Worm (Caenorhabditis elegans) whole organism, L2 larva: ENCODE measurements around the gene ZK1307.4.

Source experiments
- R02D3.7 ChIP-seq: fragments of 150-350 bp; optimal IDR thresholded peaks from 2 replicates; lab custom pipeline; 2014; ENCODE audit warnings: missing biosample characterization, missing genetic modification characterization
- ama-1 ChIP-seq: fragments of 150-350 bp; optimal IDR thresholded peaks from 2 replicates; lab custom pipeline; 2018; ENCODE audit warnings: inconsistent platforms
- crh-2 ChIP-seq: sonication (generic microtip); optimal IDR thresholded peaks from 2 replicates; lab custom pipeline; 2017; ENCODE audit warnings: missing biosample characterization, missing genetic modification characterization
- egl-27 ChIP-seq: sonication (generic microtip); optimal IDR thresholded peaks from 3 replicates; lab custom pipeline; 2017; ENCODE audit warnings: missing biosample characterization, missing genetic modification reagents, missing genetic modification characterization
- nhr-11 ChIP-seq: fragments of 150-350 bp; optimal IDR thresholded peaks from 2 replicates; lab custom pipeline; 2014; ENCODE audit warnings: missing biosample characterization, missing genetic modification characterization
- nhr-12 ChIP-seq: fragments of 150-350 bp; optimal IDR thresholded peaks from 2 replicates; lab custom pipeline; 2014; ENCODE audit warnings: missing biosample characterization, missing genetic modification characterization
- nhr-23 ChIP-seq: fragments of 150-350 bp; optimal IDR thresholded peaks from 2 replicates; lab custom pipeline; 2014; ENCODE audit warnings: missing biosample characterization, missing genetic modification reagents, missing genetic modification characterization
- nhr-25 ChIP-seq: fragments of 150-350 bp; sonication (generic microtip); optimal IDR thresholded peaks from 3 replicates; lab custom pipeline; 2014; ENCODE audit warnings: missing biosample characterization, missing genetic modification characterization
- skn-1 ChIP-seq: sonication (generic microtip); optimal IDR thresholded peaks from 2 replicates; lab custom pipeline; 2017; ENCODE audit warnings: missing biosample characterization, missing genetic modification characterization
- zag-1 ChIP-seq: fragments of 150-350 bp; optimal IDR thresholded peaks from 2 replicates; lab custom pipeline; 2014; ENCODE audit warnings: missing biosample characterization, missing genetic modification characterization
- ztf-4 ChIP-seq: fragments of 150-350 bp; optimal IDR thresholded peaks from 2 replicates; lab custom pipeline; 2014; ENCODE audit warnings: missing biosample characterization, missing genetic modification characterization

DNA sequence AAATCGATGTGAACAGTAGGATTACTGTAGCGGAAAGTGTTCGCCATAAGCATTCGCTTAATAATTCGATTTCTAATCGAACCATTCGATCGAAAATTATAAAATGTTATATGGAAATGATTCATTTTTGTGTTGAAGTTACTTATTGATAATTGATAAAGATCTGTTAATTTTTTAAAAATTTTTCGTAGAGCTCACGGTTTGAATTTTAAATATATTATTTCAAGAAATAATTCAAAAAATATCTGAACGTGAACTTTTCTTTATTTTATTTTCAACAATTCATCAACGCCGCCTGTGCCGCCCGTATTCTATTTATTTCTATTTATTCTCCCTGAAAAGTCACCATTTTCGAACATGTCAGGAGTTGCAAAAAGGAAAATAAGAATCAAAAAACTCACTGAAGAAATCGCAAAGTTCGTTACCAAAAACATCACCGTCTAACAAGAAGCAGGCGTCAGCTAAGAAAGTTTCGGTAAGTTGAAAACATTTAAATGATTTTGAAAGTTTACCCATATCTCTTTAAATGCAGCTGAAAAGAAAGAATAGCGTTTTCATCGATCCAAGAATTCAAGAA, 40.2 kb downstream of the ZK1307.4 start, which contains the start of the genes T15H9.5 and T15H9.4:
- no peak for TF ChIP-seq nhr-25 (tag; lab: Kevin White, UChicago)
- TF ChIP-seq crh-2 (tag; lab: Kevin White, UChicago), result no peak
- no peak for TF ChIP-seq nhr-23 (tag; lab: Kevin White, UChicago)
- no peak for TF ChIP-seq ztf-4 (tag; lab: Kevin White, UChicago)
- TF ChIP-seq nhr-11, result no peak
- TF ChIP-seq egl-27 (tag; lab: Kevin White, UChicago), result no peak
- no peak for TF ChIP-seq R02D3.7
- TF ChIP-seq skn-1, result no peak
- no peak for TF ChIP-seq zag-1 (tag; lab: Kevin White, UChicago)
- TF ChIP-seq nhr-12 (tag; lab: Kevin White, UChicago), result no peak
- TF ChIP-seq ama-1, result no peak
